Worm (Caenorhabditis elegans): ENCODE results near the gene R02D5.10.

ce11 chrV:14521000-14521399, 38.9 kb downstream of the R02D5.10 start, which contains the start of gene C53A5.17:
- no peak for TF ChIP-seq klf-2 (GFP tag; conservative IDR thresholded peaks at IDR 0.05)
- TF ChIP-seq ref-1 (GFP tag; conservative IDR thresholded peaks at IDR 0.05), result no peak
- TF ChIP-seq tab-1 (GFP tag; IDR thresholded peaks at IDR 0.05), result no peak
- TF ChIP-seq ztf-23 (GFP tag; IDR thresholded peaks at IDR 0.05), result no peak
- TF ChIP-seq flt-1 (GFP tag; IDR thresholded peaks at IDR 0.05), result no peak

Measured in whole organism, midembryonic.